Fruit fly (Drosophila melanogaster) Kc167 (cell line): ENCODE results near the gene dnt.

Experiments
- Sin3A ChIP-seq: fragments of >200 bp; optimal IDR thresholded peaks from 2 replicates; lab custom pipeline; 2018; ENCODE audit warnings: missing external identifiers
- ttk ChIP-seq: sonication (Bioruptor generic); optimal IDR thresholded peaks from 2 replicates; lab custom pipeline; 2017; ENCODE audit warnings: missing external identifiers

- TF ChIP-seq ttk (lab: Kevin White, UChicago) (no peak), Sin3A (no peak)
Measured at dm6 chr2L:19296765-19297164, 66.3 kb downstream of the dnt start.
